Fruit fly (Drosophila melanogaster) whole organism: ENCODE data around the gene CG15564.

Experiments used
- CG8478 ChIP-seq: fragments of >200 bp; optimal IDR thresholded peaks from 2 replicates; lab custom pipeline; 2018; ENCODE audit warnings: inconsistent platforms
- Dll ChIP-seq: fragments of >200 bp; optimal IDR thresholded peaks from 2 replicates; lab custom pipeline; 2017
- EcR ChIP-seq, 2 experiments: fragments of >200 bp; optimal IDR thresholded peaks; 2 replicates each; lab custom pipeline; 2017; ENCODE audit warnings: missing biosample characterization in 2 of 2, missing genetic modification characterization in 2 of 2, missing genetic modification reagents in 2 of 2
- pan ChIP-seq: fragments of >200 bp; optimal IDR thresholded peaks from 2 replicates; lab custom pipeline; 2017
- psq ChIP-seq: fragments of >200 bp; optimal IDR thresholded peaks from 2 replicates; lab custom pipeline; 2017
- usp ChIP-seq: fragments of >200 bp; optimal IDR thresholded peaks from 2 replicates; lab custom pipeline; 2017; ENCODE audit warnings: missing biosample characterization, missing genetic modification characterization, mixed read lengths

- TF ChIP-seq pan (lab: Kevin White, UChicago) (no peak), usp (no peak), CG8478 (lab: Kevin White, UChicago) (no peak), EcR (GFP tag; optimal IDR thresholded peaks at IDR 0.05; lab: Kevin White, UChicago) (no peak), psq (lab: Kevin White, UChicago) (no peak), Dll (lab: Kevin White, UChicago) (no peak)
These were observed 4.9 kb upstream of the CG15564 start for dm6 chr3R:31240023-31240422.
